Fruit fly (Drosophila melanogaster) whole organism, pupa: ENCODE measurements around the gene spg.

ENCODE experiments used
- CG10348 ChIP-seq: fragments of 200-800 bp; sonication (Bioruptor generic); IDR thresholded peaks from 2 replicates; pipeline ENCODE4 v1.3.6; 2022; ENCODE audit warnings: missing biosample characterization, missing genetic modification characterization
- CG12605 ChIP-seq: fragments of 200-800 bp; sonication (Bioruptor generic); IDR thresholded peaks from 2 replicates; pipeline ENCODE4 v1.3.6; 2022; ENCODE audit warnings: missing biosample characterization, missing genetic modification characterization
- CG13204 ChIP-seq: fragments of 200-800 bp; sonication (Bioruptor generic); optimal IDR thresholded peaks from 2 replicates; lab custom pipeline; 2018; ENCODE audit warnings: missing biosample characterization, mild to moderate bottlenecking, missing genetic modification characterization, moderate library complexity
- CG14655 ChIP-seq: fragments of 200-800 bp; sonication (Bioruptor generic); optimal IDR thresholded peaks from 3 replicates; lab custom pipeline; 2017; ENCODE audit warnings: mild to moderate bottlenecking, missing biosample characterization, missing genetic modification reagents, missing genetic modification characterization
- CG15710 ChIP-seq: fragments of 200-800 bp; sonication (Bioruptor generic); optimal IDR thresholded peaks from 2 replicates; lab custom pipeline; 2018; ENCODE audit warnings: missing biosample characterization, mild to moderate bottlenecking, missing genetic modification characterization, moderate library complexity
- CG17806 ChIP-seq: fragments of 200-800 bp; sonication (Bioruptor generic); optimal IDR thresholded peaks from 2 replicates; lab custom pipeline; 2018; ENCODE audit warnings: missing biosample characterization, mild to moderate bottlenecking, missing genetic modification characterization, moderate library complexity
- CG32121 ChIP-seq: fragments of 200-800 bp; sonication (Bioruptor generic); IDR thresholded peaks from 2 replicates; pipeline ENCODE4 v1.3.6; 2022; ENCODE audit warnings: missing biosample characterization, missing genetic modification characterization
- CG34367 ChIP-seq: fragments of 200-800 bp; sonication (Bioruptor generic); optimal IDR thresholded peaks from 2 replicates; lab custom pipeline; 2018; ENCODE audit warnings: missing biosample characterization, mild to moderate bottlenecking, missing genetic modification characterization
- CG4496 ChIP-seq: fragments of 200-800 bp; sonication (Bioruptor generic); IDR thresholded peaks from 3 replicates; pipeline ENCODE4 v1.3.6; 2022; ENCODE audit warnings: missing biosample characterization, missing genetic modification characterization
- CG8159 ChIP-seq: fragments of 200-800 bp; sonication (Bioruptor generic); optimal IDR thresholded peaks from 3 replicates; lab custom pipeline; 2018; ENCODE audit warnings: missing biosample characterization, mild to moderate bottlenecking, missing genetic modification characterization, moderate library complexity
- CG8301 ChIP-seq: fragments of 200-800 bp; sonication (Bioruptor generic); optimal IDR thresholded peaks from 2 replicates; lab custom pipeline; 2018; ENCODE audit warnings: missing biosample characterization, mild to moderate bottlenecking, missing genetic modification characterization
- CG9948 ChIP-seq: fragments of 200-800 bp; sonication (Bioruptor generic); optimal IDR thresholded peaks from 2 replicates; lab custom pipeline; 2018; ENCODE audit warnings: missing biosample characterization, mild to moderate bottlenecking, missing genetic modification characterization, moderate library complexity
- D1 ChIP-seq: fragments of 200-800 bp; sonication (Bioruptor generic); optimal IDR thresholded peaks from 2 replicates; lab custom pipeline; 2018; ENCODE audit warnings: missing biosample characterization, mild to moderate bottlenecking, missing genetic modification characterization, moderate library complexity
- EcR ChIP-seq: fragments of 200-800 bp; sonication (Bioruptor generic); optimal IDR thresholded peaks from 3 replicates; lab custom pipeline; 2019; ENCODE audit warnings: missing biosample characterization, missing genetic modification characterization, mild to moderate bottlenecking, moderate library complexity, missing genetic modification reagents
- Ets98B ChIP-seq: fragments of 200-800 bp; sonication (Bioruptor generic); IDR thresholded peaks from 2 replicates; pipeline ENCODE4 v1.3.6; 2022; ENCODE audit warnings: missing biosample characterization, missing genetic modification characterization
- Pif1A ChIP-seq: fragments of 200-800 bp; sonication (Bioruptor generic); optimal IDR thresholded peaks from 3 replicates; lab custom pipeline; 2016; ENCODE audit warnings: missing biosample characterization, missing genetic modification characterization
- Pif1B ChIP-seq: fragments of 200-800 bp; sonication (Bioruptor generic); optimal IDR thresholded peaks from 3 replicates; lab custom pipeline; 2016; ENCODE audit warnings: missing biosample characterization, missing genetic modification characterization
- Snoo ChIP-seq: fragments of 200-800 bp; sonication (Bioruptor generic); optimal IDR thresholded peaks from 3 replicates; lab custom pipeline; 2017; ENCODE audit warnings: missing biosample characterization, mild to moderate bottlenecking, missing genetic modification characterization, inconsistent platforms
- fd96Ca ChIP-seq: fragments of 200-800 bp; sonication (Bioruptor generic); IDR thresholded peaks from 3 replicates; pipeline ENCODE4 v1.3.6; 2022; ENCODE audit warnings: missing biosample characterization, missing genetic modification characterization
- gl ChIP-seq: fragments of 200-800 bp; sonication (Bioruptor generic); optimal IDR thresholded peaks from 2 replicates; lab custom pipeline; 2018; ENCODE audit warnings: missing biosample characterization, mild to moderate bottlenecking, missing genetic modification characterization
- rn ChIP-seq: fragments of 200-800 bp; sonication (Bioruptor generic); IDR thresholded peaks from 2 replicates; pipeline ENCODE4 v1.3.6; 2022; ENCODE audit warnings: missing biosample characterization, missing genetic modification characterization

Gene spg

dm6 chr3R:28840620-28841019 lies 4.5 kb upstream of the spg start:
- peak; percentile 58 for TF ChIP-seq EcR (GFP tag; lab: Kevin White, UChicago)
- TF ChIP-seq CG8159 (tag; lab: Kevin White, UChicago): no peak
- TF ChIP-seq CG13204 (GFP tag; lab: Kevin White, UChicago): no peak
- TF ChIP-seq Pif1B (GFP tag; lab: Kevin White, UChicago): no peak
- TF ChIP-seq CG32121 (GFP tag; lab: Robert Waterston, UW): no peak
- TF ChIP-seq CG34367 (tag; lab: Kevin White, UChicago): no peak
- no peak for TF ChIP-seq Pif1A (GFP tag; lab: Kevin White, UChicago)
- TF ChIP-seq Ets98B (GFP tag; lab: Robert Waterston, UW): no peak
- no peak for TF ChIP-seq Snoo (tag; lab: Kevin White, UChicago)
- no peak for TF ChIP-seq CG9948 (tag; lab: Kevin White, UChicago)
- TF ChIP-seq D1 (tag; lab: Kevin White, UChicago): no peak
- 0 out of 3 replicates have a peak, but pooled peaks have one; percentile 27 for TF ChIP-seq CG4496 (GFP tag; lab: Robert Waterston, UW)
- no peak for TF ChIP-seq gl (tag; lab: Kevin White, UChicago)
- no peak for TF ChIP-seq CG14655 (GFP tag; lab: Kevin White, UChicago)
- no peak for TF ChIP-seq CG8301 (tag; lab: Kevin White, UChicago)
- TF ChIP-seq fd96Ca: no peak

DNA sequence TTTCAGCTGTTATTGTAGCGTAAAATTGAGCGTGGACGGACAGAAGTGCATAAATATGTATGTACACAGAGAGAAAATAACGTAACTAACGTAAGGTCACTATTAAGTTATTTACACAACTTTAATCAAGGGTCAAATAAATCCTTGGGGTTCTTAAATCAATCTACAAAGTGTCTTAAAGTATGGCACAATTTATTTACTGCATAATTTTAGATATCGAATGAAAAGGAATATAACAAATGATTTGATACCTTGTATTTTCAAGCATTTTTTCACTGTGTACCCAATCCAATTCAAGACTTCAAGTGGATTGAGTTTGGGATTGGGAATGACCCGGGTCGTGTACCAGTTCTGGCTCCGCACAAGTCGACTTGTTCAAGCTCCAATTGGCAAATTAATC lies 3.1 kb upstream of the spg start:
- no peak for TF ChIP-seq D1 (tag; lab: Kevin White, UChicago)
- no peak for TF ChIP-seq Pif1A (GFP tag; lab: Kevin White, UChicago)
- peak; percentile 13 for TF ChIP-seq CG17806 (tag; lab: Kevin White, UChicago)
- peak; percentile 34; the same call in 1 of the 3 replicates for TF ChIP-seq CG4496 (GFP tag; lab: Robert Waterston, UW)
- TF ChIP-seq CG10348: no peak
- no peak for TF ChIP-seq CG34367 (tag; lab: Kevin White, UChicago)
- peak; percentile 48 for TF ChIP-seq Ets98B (GFP tag; lab: Robert Waterston, UW)
- no peak for TF ChIP-seq fd96Ca
- no peak for TF ChIP-seq CG13204 (GFP tag; lab: Kevin White, UChicago)
- no peak for TF ChIP-seq CG9948 (tag; lab: Kevin White, UChicago)
- TF ChIP-seq CG8159 (tag; lab: Kevin White, UChicago): peak; percentile 50
- TF ChIP-seq CG32121 (GFP tag; lab: Robert Waterston, UW): peak; percentile 29; the same call in 1 of the 2 replicates
- peak; percentile 70 for TF ChIP-seq CG8301 (tag; lab: Kevin White, UChicago)
- TF ChIP-seq rn (GFP tag; lab: Robert Waterston, UW): no peak
- no peak for TF ChIP-seq CG12605 (GFP tag; lab: Robert Waterston, UW)
- TF ChIP-seq CG15710 (tag; lab: Kevin White, UChicago): peak; percentile 10
- TF ChIP-seq, all 21 proteins: peak for 7

DNA sequence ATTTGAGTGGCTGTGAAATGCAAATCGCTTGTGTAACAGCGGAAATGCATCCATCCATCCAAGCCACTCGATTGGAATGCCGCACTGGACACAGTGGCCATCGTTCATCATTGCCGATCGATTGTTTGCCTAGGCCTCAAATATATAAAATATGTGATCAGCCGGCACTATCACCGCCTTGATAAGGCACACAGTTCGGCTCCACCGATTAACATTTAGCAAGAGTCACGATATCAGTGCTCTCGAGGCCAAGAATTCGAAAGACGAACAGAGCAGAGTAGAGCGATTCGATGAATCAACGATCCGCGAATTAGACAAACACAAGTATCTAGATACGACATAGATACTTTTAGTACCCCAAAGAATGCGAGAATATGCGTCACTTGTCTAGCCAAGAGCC lies 2.6 kb upstream of the spg start:
- no peak for TF ChIP-seq CG14655 (GFP tag; lab: Kevin White, UChicago)
- TF ChIP-seq CG8159 (tag; lab: Kevin White, UChicago): no peak
- no peak for TF ChIP-seq Pif1B (GFP tag; lab: Kevin White, UChicago)
- no peak for TF ChIP-seq EcR (GFP tag; lab: Kevin White, UChicago)
- TF ChIP-seq CG13204 (GFP tag; lab: Kevin White, UChicago): no peak
- TF ChIP-seq Snoo (tag; lab: Kevin White, UChicago): no peak
- TF ChIP-seq CG12605 (GFP tag; lab: Robert Waterston, UW): no peak
- no peak for TF ChIP-seq CG4496 (GFP tag; lab: Robert Waterston, UW)
- TF ChIP-seq CG9948 (tag; lab: Kevin White, UChicago): no peak
- TF ChIP-seq fd96Ca: no peak
- TF ChIP-seq, all 21 proteins: peak for 0

DNA sequence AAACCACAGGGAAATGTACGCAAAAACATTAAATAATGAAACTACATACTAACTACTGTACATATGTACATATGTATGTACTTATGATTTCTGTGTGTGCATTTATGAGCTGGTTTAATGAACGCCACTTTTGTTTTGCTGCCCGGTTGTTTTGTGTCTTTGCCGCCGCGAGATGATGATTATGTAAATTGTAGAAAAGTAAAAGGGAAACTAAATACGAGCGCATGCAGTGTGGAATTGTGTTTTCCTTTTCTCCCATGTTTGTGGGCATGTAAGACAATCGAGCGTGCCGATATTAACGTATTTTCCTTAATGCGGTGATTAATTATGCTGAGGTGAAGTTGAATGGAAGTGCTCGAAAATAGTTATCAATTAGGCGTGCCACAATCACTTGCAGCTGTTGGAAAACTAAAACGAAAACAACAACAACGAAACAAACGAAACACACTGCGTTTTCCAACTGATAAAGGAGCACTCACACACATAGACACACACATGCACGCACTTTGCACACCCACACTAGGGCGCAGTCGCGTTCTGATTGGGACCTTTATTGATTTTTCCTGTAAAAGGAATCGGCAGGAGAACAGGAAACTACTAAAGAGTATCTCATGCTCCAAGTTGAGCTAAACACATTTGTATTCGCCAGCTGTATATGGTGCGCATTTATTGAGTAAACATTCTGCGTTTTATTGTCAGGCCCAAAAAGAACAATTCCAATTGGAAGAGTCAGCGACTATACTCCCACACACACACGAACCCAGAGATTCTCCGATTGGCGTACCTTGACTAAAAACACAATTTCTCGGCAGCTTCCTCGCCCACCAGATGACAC lies 1.1 kb upstream of the spg start:
- TF ChIP-seq gl (tag; lab: Kevin White, UChicago) (no peak), CG32121 (GFP tag; lab: Robert Waterston, UW) (no peak), CG4496 (GFP tag; lab: Robert Waterston, UW) (no peak), CG10348 (no peak), CG9948 (tag; lab: Kevin White, UChicago) (no peak), CG8159 (tag; lab: Kevin White, UChicago) (no peak), CG8301 (tag; lab: Kevin White, UChicago) (no peak), CG13204 (GFP tag; lab: Kevin White, UChicago) (no peak), Snoo (tag; lab: Kevin White, UChicago) (no peak), rn (GFP tag; lab: Robert Waterston, UW) (no peak), CG12605 (GFP tag; lab: Robert Waterston, UW) (no peak)

dm6 chr3R:28845377-28845876 lies 357 bp downstream of the spg start:
- TF ChIP-seq CG32121 (GFP tag; lab: Robert Waterston, UW): peak; percentile 50
- TF ChIP-seq EcR (GFP tag; lab: Kevin White, UChicago): peak; percentile 65
- no peak for TF ChIP-seq CG8301 (tag; lab: Kevin White, UChicago)
- peak; percentile 52 for TF ChIP-seq CG13204 (GFP tag; lab: Kevin White, UChicago)
- TF ChIP-seq, all 21 proteins: peak for 3
